Worm (Caenorhabditis elegans) whole organism, late embryonic: ENCODE data around the gene fbxa-115.

Experiments used
- K02D7.2 ChIP-seq: sonication (generic microtip); optimal IDR thresholded peaks from 2 replicates; lab custom pipeline; 2017; ENCODE audit warnings: mild to moderate bottlenecking, missing genetic modification characterization, missing compliant biosample characterization
- ama-1 ChIP-seq: fragments of 150-350 bp; optimal IDR thresholded peaks from 2 replicates; lab custom pipeline; 2014
- ceh-6 ChIP-seq: fragments of 200-800 bp; sonication (Bioruptor generic); optimal IDR thresholded peaks from 2 replicates; lab custom pipeline; 2018; ENCODE audit warnings: mild to moderate bottlenecking, missing genetic modification characterization, missing compliant biosample characterization
- fkh-10 ChIP-seq: fragments of 150-350 bp; optimal IDR thresholded peaks from 2 replicates; lab custom pipeline; 2014; ENCODE audit warnings: missing biosample characterization, missing genetic modification reagents, missing genetic modification characterization
- tbx-2 ChIP-seq: sonication (generic microtip); optimal IDR thresholded peaks from 2 replicates; lab custom pipeline; 2016; ENCODE audit warnings: missing genetic modification characterization, missing compliant biosample characterization

- no peak for TF ChIP-seq tbx-2
- TF ChIP-seq ama-1 (lab: Kevin White, UChicago) = no peak
- no peak for TF ChIP-seq ceh-6 (GFP tag; lab: Kevin White, UChicago)
- no peak for TF ChIP-seq K02D7.2 (tag; lab: Kevin White, UChicago)
- TF ChIP-seq fkh-10 (GFP tag; lab: Kevin White, UChicago) = no peak
Measured at ce11 chrV:20161781-20162289, 30.1 kb downstream of the fbxa-115 start.
